Fruit fly (Drosophila melanogaster) Kc167 (cell line): Measurements from ENCODE around the gene CG14624.

Experiments
- Myc ChIP-seq: fragments of >200 bp; optimal IDR thresholded peaks from 2 replicates; lab custom pipeline; 2017; ENCODE audit warnings: missing external identifiers
- h ChIP-seq: fragments of >200 bp; optimal IDR thresholded peaks from 3 replicates; lab custom pipeline; 2018; ENCODE audit warnings: missing external identifiers
- insv ChIP-seq: fragments of >200 bp; optimal IDR thresholded peaks from 3 replicates; lab custom pipeline; 2018; ENCODE audit warnings: missing external identifiers
- psq ChIP-seq: fragments of >200 bp; optimal IDR thresholded peaks from 2 replicates; lab custom pipeline; 2017; ENCODE audit warnings: missing external identifiers

DNA sequence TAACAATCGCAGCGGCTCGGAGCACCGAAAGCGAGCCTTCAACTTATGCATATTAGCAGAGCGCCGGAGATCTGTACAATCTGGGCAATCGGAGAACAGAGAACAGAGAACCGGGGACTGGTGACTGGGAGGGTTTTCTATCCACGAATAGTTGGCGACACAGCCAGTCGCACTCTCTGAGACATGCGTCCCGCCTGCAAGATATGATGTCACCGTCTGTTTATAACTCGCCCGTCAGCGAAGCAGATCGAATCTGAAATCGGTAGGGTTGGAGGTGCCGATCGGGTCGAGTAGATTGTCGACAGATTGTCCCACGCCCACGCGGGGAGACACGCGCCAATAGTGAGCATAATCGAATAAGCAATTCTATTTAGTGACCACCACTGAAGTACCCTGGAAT lies 35.5 kb downstream of the CG14624 start:
- TF ChIP-seq psq (lab: Kevin White, UChicago), result no peak
- TF ChIP-seq h (lab: Kevin White, UChicago), result no peak
- TF ChIP-seq Myc (lab: Kevin White, UChicago), result no peak
- no peak for TF ChIP-seq insv (lab: Kevin White, UChicago)
